Worm (Caenorhabditis elegans): ENCODE data around the gene let-268.
A peak's percentile ranks its signal among the peaks of the same experiment; 100 is the strongest.

The let-268 gene

ce11 chrII:9984866-9985336, 54.9 kb downstream of the let-268 start:
- TF ChIP-seq mbf-1 (tag; optimal IDR thresholded peaks at IDR 0.05) = no peak
- peak; percentile 63 for TF ChIP-seq unc-55 (GFP tag; optimal IDR thresholded peaks at IDR 0.05)
- TF ChIP-seq ztf-4 (tag; optimal IDR thresholded peaks at IDR 0.05) = peak; percentile 31
- TF ChIP-seq peb-1 (tag; optimal IDR thresholded peaks at IDR 0.05) = no peak
- TF ChIP-seq nhr-129 (tag; optimal IDR thresholded peaks at IDR 0.05) = peak; percentile 82
- peak; percentile 16 for TF ChIP-seq fos-1 (tag; optimal IDR thresholded peaks at IDR 0.05)
- peak; percentile 80 for TF ChIP-seq mab-5 (tag; optimal IDR thresholded peaks at IDR 0.05)
- TF ChIP-seq sma-3 (GFP tag; optimal IDR thresholded peaks at IDR 0.05) = peak; percentile 11
- peak; percentile 1 for TF ChIP-seq unc-39 (tag; optimal IDR thresholded peaks at IDR 0.05)
- TF ChIP-seq Y55F3AM.14 (GFP tag; optimal IDR thresholded peaks at IDR 0.05) = peak; percentile 66
- peak; percentile 87 for TF ChIP-seq sem-4 (tag; optimal IDR thresholded peaks at IDR 0.05)
- no peak for TF ChIP-seq lin-11 (tag; optimal IDR thresholded peaks at IDR 0.05)
- peak; percentile 9 for TF ChIP-seq snpc-4 (tag; optimal IDR thresholded peaks at IDR 0.05)
- peak; percentile 72 for TF ChIP-seq C34F6.9 (tag; optimal IDR thresholded peaks at IDR 0.05)
- TF ChIP-seq lin-13 (GFP tag; optimal IDR thresholded peaks at IDR 0.05) = peak; percentile 55
- TF ChIP-seq nhr-12 (tag; optimal IDR thresholded peaks at IDR 0.05) = no peak
- peak; percentile 58 for TF ChIP-seq nhr-6 (tag; optimal IDR thresholded peaks at IDR 0.05)
- TF ChIP-seq egl-27 (tag; optimal IDR thresholded peaks at IDR 0.05) = peak; percentile 8
- peak; percentile 51 for TF ChIP-seq crh-2 (tag; optimal IDR thresholded peaks at IDR 0.05)
- peak; percentile 53 for TF ChIP-seq zag-1 (tag; optimal IDR thresholded peaks at IDR 0.05)
- TF ChIP-seq lin-39 (tag; optimal IDR thresholded peaks at IDR 0.05) = peak; percentile 73
- peak; percentile 18 to 72 for TF ChIP-seq lsy-2 (tag; optimal IDR thresholded peaks at IDR 0.05)
- peak; percentile 92 for TF ChIP-seq sma-9 (GFP tag; optimal IDR thresholded peaks at IDR 0.05)
- TF ChIP-seq sma-9 (tag; optimal IDR thresholded peaks at IDR 0.05) = no peak
- no peak for TF ChIP-seq nhr-10 (tag; optimal IDR thresholded peaks at IDR 0.05)
- TF ChIP-seq unc-62 (GFP tag; optimal IDR thresholded peaks at IDR 0.05) = peak; percentile 31
- TF ChIP-seq blmp-1 (tag; optimal IDR thresholded peaks at IDR 0.05; ENCODE audit: insufficient read depth) = no peak
- TF ChIP-seq mdl-1 (tag; optimal IDR thresholded peaks at IDR 0.05) = peak; percentile 55 to 63
- TF ChIP-seq F13H6.1 (tag; optimal IDR thresholded peaks at IDR 0.05) = peak; percentile 92
